Worm (Caenorhabditis elegans) whole organism, L4 larva: ENCODE measurements around the gene hipr-1.
A peak's percentile ranks its signal among the peaks of the same experiment; 100 is the strongest.

Experiments
- F26F4.8 ChIP-seq: fragments of 200-800 bp; sonication (Bioruptor generic); conservative IDR thresholded peaks from 2 replicates; pipeline ENCODE4 v1.3.6; 2022; ENCODE audit warnings: missing genetic modification characterization, missing compliant biosample characterization
- F37D6.2 ChIP-seq: sonication (generic microtip); optimal IDR thresholded peaks from 2 replicates; lab custom pipeline; 2016; ENCODE audit warnings: mild to moderate bottlenecking, missing genetic modification characterization, missing compliant biosample characterization
- T20F7.1 ChIP-seq: fragments of 200-800 bp; sonication (Bioruptor generic); optimal IDR thresholded peaks from 2 replicates; lab custom pipeline; 2018; ENCODE audit warnings: mild to moderate bottlenecking, missing genetic modification characterization, missing compliant biosample characterization
- ZK337.2 ChIP-seq: fragments of 200-800 bp; sonication (Bioruptor generic); IDR thresholded peaks from 2 replicates; pipeline ENCODE4 v1.3.6; 2022; ENCODE audit warnings: missing genetic modification reagents, missing genetic modification characterization, missing compliant biosample characterization
- aha-1 ChIP-seq: fragments of 150-350 bp; peaks from one replicate; lab custom pipeline; 2014; ENCODE audit warnings: missing biosample characterization, missing genetic modification characterization
- aly-2 ChIP-seq: sonication (generic microtip); optimal IDR thresholded peaks from 2 replicates; lab custom pipeline; 2018; ENCODE audit warnings: missing biosample characterization, missing genetic modification characterization
- ceh-20 ChIP-seq: fragments of 200-800 bp; sonication (Bioruptor generic); IDR thresholded peaks from 2 replicates; pipeline ENCODE4 v1.3.6; 2022; ENCODE audit warnings: missing genetic modification reagents, missing genetic modification characterization, missing compliant biosample characterization
- daf-12 ChIP-seq: fragments of 150-350 bp; optimal IDR thresholded peaks from 2 replicates; lab custom pipeline; 2014; ENCODE audit warnings: missing biosample characterization, missing genetic modification reagents, missing genetic modification characterization
- daf-16 ChIP-seq, 3 experiments: sonication (generic microtip); optimal IDR thresholded peaks; 2 replicates each; lab custom pipeline; 2016 to 2017; ENCODE audit warnings: missing genetic modification characterization in 3 of 3, missing genetic modification reagents in 3 of 3, mild to moderate bottlenecking in 2 of 3, missing compliant biosample characterization in 2 of 3, missing biosample characterization in 1 of 3, moderate library complexity in 1 of 3
- duxl-1 ChIP-seq: sonication (generic microtip); optimal IDR thresholded peaks from 2 replicates; lab custom pipeline; 2016; ENCODE audit warnings: mild to moderate bottlenecking, missing genetic modification characterization, moderate library complexity, missing compliant biosample characterization; ENCODE audit not compliant: poor library complexity
- dve-1 ChIP-seq: sonication (generic microtip); optimal IDR thresholded peaks from 2 replicates; lab custom pipeline; 2017; ENCODE audit warnings: antibody characterized with exemption, mild to moderate bottlenecking, missing genetic modification characterization, missing compliant biosample characterization; ENCODE audit not compliant: insufficient read depth
- egl-43 ChIP-seq: fragments of 200-800 bp; sonication (Bioruptor generic); IDR thresholded peaks from 2 replicates; pipeline ENCODE4 v1.3.6; 2022; ENCODE audit warnings: missing genetic modification reagents, missing genetic modification characterization, missing compliant biosample characterization
- fkh-10 ChIP-seq: fragments of 150-350 bp; optimal IDR thresholded peaks from 2 replicates; lab custom pipeline; 2014; ENCODE audit warnings: missing biosample characterization, missing genetic modification reagents, missing genetic modification characterization
- hlh-11 ChIP-seq: fragments of 200-800 bp; sonication (Bioruptor generic); optimal IDR thresholded peaks from 2 replicates; lab custom pipeline; 2018; ENCODE audit warnings: mild to moderate bottlenecking, missing genetic modification characterization, missing compliant biosample characterization
- hmg-1.1 ChIP-seq: fragments of 200-800 bp; sonication (Bioruptor generic); IDR thresholded peaks from 2 replicates; pipeline ENCODE4 v1.3.6; 2022; ENCODE audit warnings: missing genetic modification reagents, missing genetic modification characterization, missing compliant biosample characterization
- lin-1 ChIP-seq: fragments of 200-800 bp; sonication (Bioruptor generic); IDR thresholded peaks from 2 replicates; pipeline ENCODE4 v1.3.6; 2022; ENCODE audit warnings: missing genetic modification reagents, missing genetic modification characterization, missing compliant biosample characterization
- lin-13 ChIP-seq: fragments of 150-350 bp; optimal IDR thresholded peaks from 2 replicates; lab custom pipeline; 2014; ENCODE audit warnings: missing biosample characterization, missing genetic modification reagents, missing genetic modification characterization
- lin-15B ChIP-seq: fragments of 150-350 bp; sonication (generic microtip); optimal IDR thresholded peaks from 3 replicates; lab custom pipeline; 2014; ENCODE audit warnings: missing biosample characterization, missing genetic modification characterization
- lin-38 ChIP-seq: fragments of 200-800 bp; sonication (Bioruptor generic); IDR thresholded peaks from 2 replicates; pipeline ENCODE4 v1.3.6; 2022; ENCODE audit warnings: missing genetic modification reagents, missing genetic modification characterization, missing compliant biosample characterization
- lir-3 ChIP-seq: sonication (generic microtip); optimal IDR thresholded peaks from 2 replicates; lab custom pipeline; 2016; ENCODE audit warnings: mild to moderate bottlenecking, missing genetic modification characterization, missing compliant biosample characterization
- lsy-2 ChIP-seq, 2 experiments: fragments of 150-350 bp in 1 of 2; sonication (generic microtip) in 1 of 2; optimal IDR thresholded peaks; 2 replicates each; lab custom pipeline; 2014 to 2017; ENCODE audit warnings: missing biosample characterization in 2 of 2, missing genetic modification characterization in 2 of 2
- madf-9 ChIP-seq: fragments of 200-800 bp; sonication (Bioruptor generic); conservative IDR thresholded peaks from 2 replicates; pipeline ENCODE4 v1.3.6; 2022; ENCODE audit warnings: missing genetic modification reagents, missing genetic modification characterization, missing compliant biosample characterization
- nhr-102 ChIP-seq: sonication (generic microtip); optimal IDR thresholded peaks from 2 replicates; lab custom pipeline; 2016; ENCODE audit warnings: mild to moderate bottlenecking, missing genetic modification characterization, moderate library complexity, missing compliant biosample characterization
- nhr-111 ChIP-seq: fragments of 200-800 bp; sonication (Bioruptor generic); optimal IDR thresholded peaks from 2 replicates; lab custom pipeline; 2018; ENCODE audit warnings: mild to moderate bottlenecking, missing genetic modification characterization, missing compliant biosample characterization
- nhr-237 ChIP-seq: sonication (generic microtip); optimal IDR thresholded peaks from 2 replicates; lab custom pipeline; 2017; ENCODE audit warnings: missing biosample characterization, missing genetic modification characterization
- nhr-25 ChIP-seq: sonication (generic microtip); optimal IDR thresholded peaks from 2 replicates; lab custom pipeline; 2017; ENCODE audit warnings: missing genetic modification characterization, mild to moderate bottlenecking, missing compliant biosample characterization, antibody characterized with exemption, moderate library complexity, borderline replicate concordance; ENCODE audit not compliant: insufficient read depth
- nhr-28 ChIP-seq: fragments of 150-350 bp; optimal IDR thresholded peaks from 2 replicates; lab custom pipeline; 2014; ENCODE audit warnings: missing biosample characterization, missing genetic modification characterization
- nhr-41 ChIP-seq: fragments of 200-800 bp; sonication (Bioruptor generic); IDR thresholded peaks from 2 replicates; pipeline ENCODE4 v1.3.6; 2022; ENCODE audit warnings: missing genetic modification reagents, missing genetic modification characterization, missing compliant biosample characterization
- nhr-42 ChIP-seq: fragments of 200-800 bp; sonication (Bioruptor generic); IDR thresholded peaks from 2 replicates; pipeline ENCODE4 v1.3.6; 2022; ENCODE audit warnings: missing genetic modification characterization, missing compliant biosample characterization
- nhr-76 ChIP-seq: fragments of 150-350 bp; optimal IDR thresholded peaks from 2 replicates; lab custom pipeline; 2014; ENCODE audit warnings: missing biosample characterization, missing genetic modification characterization
- nhr-77 ChIP-seq: fragments of 150-350 bp; optimal IDR thresholded peaks from 2 replicates; lab custom pipeline; 2014; ENCODE audit warnings: missing biosample characterization, missing genetic modification characterization
- pha-4 ChIP-seq, 2 experiments: fragments of 150-350 bp in 1 of 2; fragments of 200-800 bp in 1 of 2; sonication (Bioruptor generic) in 1 of 2; IDR thresholded peaks in 1 of 2; optimal IDR thresholded peaks in 1 of 2; 2 replicates each; pipeline versions ENCODE4 v1.3.6 to Lab custom; 2014 to 2022; ENCODE audit warnings: missing genetic modification characterization in 2 of 2, missing genetic modification reagents in 2 of 2, missing biosample characterization in 1 of 2, missing compliant biosample characterization in 1 of 2
- pqm-1 ChIP-seq: sonication (generic microtip); optimal IDR thresholded peaks from 2 replicates; lab custom pipeline; 2017; ENCODE audit warnings: missing biosample characterization, missing genetic modification characterization
- rbr-2 ChIP-seq: sonication (generic microtip); optimal IDR thresholded peaks from 2 replicates; lab custom pipeline; 2016; ENCODE audit warnings: missing genotype, missing genetic modification characterization, missing compliant biosample characterization
- set-16 ChIP-seq: fragments of 200-800 bp; sonication (Bioruptor generic); IDR thresholded peaks from 2 replicates; pipeline ENCODE4 v1.3.6; 2022; ENCODE audit warnings: missing genetic modification reagents, missing genetic modification characterization, missing compliant biosample characterization
- zag-1 ChIP-seq: fragments of 150-350 bp; optimal IDR thresholded peaks from 2 replicates; lab custom pipeline; 2014; ENCODE audit warnings: missing biosample characterization, missing genetic modification characterization
- zip-2 ChIP-seq: fragments of 150-350 bp; optimal IDR thresholded peaks from 2 replicates; lab custom pipeline; 2014; ENCODE audit warnings: missing biosample characterization, missing genetic modification characterization
- ztf-11 ChIP-seq: fragments of 150-350 bp; optimal IDR thresholded peaks from 2 replicates; lab custom pipeline; 2014; ENCODE audit warnings: missing biosample characterization, missing genetic modification characterization
- ztf-7 ChIP-seq: fragments of 150-350 bp; optimal IDR thresholded peaks from 2 replicates; lab custom pipeline; 2014; ENCODE audit warnings: missing biosample characterization, missing genetic modification characterization

Gene hipr-1

DNA sequence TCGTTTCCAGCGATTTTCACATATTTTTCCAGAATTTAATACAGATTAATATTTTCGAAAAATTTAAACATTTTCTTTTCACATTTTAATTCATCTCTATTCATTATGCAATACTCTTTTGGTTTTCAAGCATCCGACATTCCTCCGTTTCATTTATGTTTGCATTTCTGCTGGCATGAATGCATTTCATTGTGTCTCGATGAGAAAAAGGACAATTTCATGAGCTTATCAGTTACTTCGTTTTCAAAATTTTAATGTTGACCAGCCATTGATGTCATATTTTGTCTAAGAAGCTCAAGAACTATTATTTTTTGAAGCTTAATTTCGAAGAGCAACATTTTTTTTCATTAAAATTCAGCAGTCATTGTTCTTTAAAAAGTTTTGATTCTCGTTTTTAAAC lies 1.4 kb upstream of the hipr-1 start:
- no peak for TF ChIP-seq madf-9 (GFP tag; lab: Robert Waterston, UW)
- no peak for TF ChIP-seq F37D6.2 (tag; lab: Kevin White, UChicago)
- no peak for TF ChIP-seq ZK337.2 (GFP tag; lab: Robert Waterston, UW)
- no peak for TF ChIP-seq nhr-111
- no peak for TF ChIP-seq nhr-41 (GFP tag; lab: Robert Waterston, UW)
- no peak for TF ChIP-seq zag-1 (tag; lab: Kevin White, UChicago)
- no peak for TF ChIP-seq nhr-237 (tag; lab: Kevin White, UChicago)
- no peak for TF ChIP-seq aly-2 (tag; lab: Kevin White, UChicago)
- TF ChIP-seq daf-12 (tag; lab: Kevin White, UChicago): no peak
- no peak for TF ChIP-seq lir-3
- peak; percentile 47 for TF ChIP-seq T20F7.1 (GFP tag; lab: Kevin White, UChicago)
- peak; percentile 67 for TF ChIP-seq pqm-1 (tag; lab: Kevin White, UChicago)
- TF ChIP-seq ceh-20 (GFP tag; lab: Robert Waterston, UW): no peak
- peak; percentile 19 for TF ChIP-seq nhr-77
- TF ChIP-seq egl-43 (GFP tag; lab: Robert Waterston, UW): no peak
- TF ChIP-seq lin-13 (GFP tag; lab: Kevin White, UChicago): no peak
- TF ChIP-seq nhr-102 (tag; lab: Kevin White, UChicago): no peak
- no peak for TF ChIP-seq lin-1 (GFP tag; lab: Robert Waterston, UW)
- TF ChIP-seq hmg-1.1: no peak
- TF ChIP-seq rbr-2 (tag; lab: Kevin White, UChicago): no peak
- peak; percentile 49 for TF ChIP-seq dve-1 (tag; lab: Kevin White, UChicago)
- TF ChIP-seq lin-15B (tag; lab: Kevin White, UChicago): no peak
- no peak for TF ChIP-seq daf-16 (GFP tag; optimal IDR thresholded peaks at IDR 0.05; lab: Kevin White, UChicago)
- peak; percentile 72 for TF ChIP-seq daf-16 (tag; optimal IDR thresholded peaks at IDR 0.05; lab: Kevin White, UChicago)
- TF ChIP-seq hlh-11: no peak
- no peak for TF ChIP-seq lin-38 (GFP tag; lab: Robert Waterston, UW)
- TF ChIP-seq fkh-10 (GFP tag; lab: Kevin White, UChicago): no peak
- no peak for TF ChIP-seq nhr-25 (tag; lab: Kevin White, UChicago)
- no peak for TF ChIP-seq nhr-42
- no peak for TF ChIP-seq set-16 (GFP tag; lab: Robert Waterston, UW)
- TF ChIP-seq aha-1 (tag; lab: Kevin White, UChicago): peak; percentile 9

DNA sequence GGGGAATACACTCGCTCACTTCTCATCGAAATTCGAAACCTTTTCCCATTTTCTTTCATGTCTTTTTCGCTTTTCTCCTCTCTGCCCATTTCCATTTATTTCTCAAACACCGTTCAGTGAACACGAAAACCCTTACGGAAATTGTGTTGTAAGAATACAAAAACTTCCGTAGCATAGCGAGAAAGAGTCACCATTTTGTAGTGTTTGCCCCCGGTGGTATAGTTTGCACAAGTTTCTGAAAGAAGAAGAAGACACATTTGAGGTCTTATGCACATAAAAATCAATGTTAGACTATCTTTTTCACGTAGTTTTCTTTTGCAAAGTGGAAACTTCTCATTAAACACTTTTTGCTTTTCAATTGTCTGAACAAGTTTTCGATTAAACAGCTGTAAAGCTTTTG lies 897 bp upstream of the hipr-1 start:
- TF ChIP-seq nhr-77 (no peak), pha-4 (GFP tag; IDR thresholded peaks at IDR 0.05; lab: Robert Waterston, UW) (no peak), pha-4 (tag; optimal IDR thresholded peaks at IDR 0.05; lab: Kevin White, UChicago) (no peak), lsy-2 (tag; optimal IDR thresholded peaks at IDR 0.05; lab: Kevin White, UChicago) (no peak), F26F4.8 (GFP tag; lab: Robert Waterston, UW) (no peak), zip-2 (tag; lab: Kevin White, UChicago) (no peak), nhr-28 (tag; lab: Kevin White, UChicago) (peak; percentile 93), nhr-111 (no peak), duxl-1 (tag; lab: Kevin White, UChicago) (no peak)
- TF ChIP-seq, all 104 proteins: peak for 1

DNA sequence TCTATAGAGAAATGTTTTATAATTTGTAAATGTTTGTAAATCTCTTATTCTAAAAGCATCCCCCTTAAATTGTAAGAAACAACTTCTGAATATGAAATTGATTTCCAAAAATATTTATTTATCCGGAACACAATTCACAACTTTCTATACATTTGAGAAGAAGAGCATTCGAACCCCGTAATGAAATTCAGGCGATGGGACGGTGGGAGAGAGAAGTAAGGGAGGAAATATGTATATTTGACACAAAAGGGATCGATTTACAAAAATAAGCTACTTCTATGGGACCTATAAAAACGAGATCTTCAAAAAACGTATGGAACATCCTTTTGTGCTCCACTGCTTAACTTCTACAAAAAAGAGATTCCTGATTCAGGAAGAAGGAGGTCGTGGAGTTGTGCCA lies 5.2 kb downstream of the hipr-1 start:
- TF ChIP-seq ztf-11 (tag; lab: Kevin White, UChicago): no peak
- TF ChIP-seq zip-2 (tag; lab: Kevin White, UChicago): no peak
- no peak for TF ChIP-seq ztf-7 (tag; lab: Kevin White, UChicago)
- no peak for TF ChIP-seq dve-1 (tag; lab: Kevin White, UChicago)
- no peak for TF ChIP-seq nhr-76 (tag; lab: Kevin White, UChicago)
